Worm (Caenorhabditis elegans) whole organism, L4/young adult: Measurements from ENCODE around the gene F10E9.7.

Experiments used
- W03F9.2 ChIP-seq: fragments of 150-350 bp; optimal IDR thresholded peaks from 2 replicates; lab custom pipeline; 2014; ENCODE audit warnings: missing biosample characterization, missing genetic modification characterization
- dao-5 ChIP-seq: sonication (generic microtip); optimal IDR thresholded peaks from 2 replicates; lab custom pipeline; 2016; ENCODE audit warnings: missing genotype, missing genetic modification characterization, moderate library complexity, missing compliant biosample characterization
- him-1 ChIP-seq: sonication (generic microtip); optimal IDR thresholded peaks from 2 replicates; lab custom pipeline; 2016; ENCODE audit warnings: missing genotype, missing genetic modification reagents, missing genetic modification characterization, missing compliant biosample characterization

F10E9.7 gene

DNA sequence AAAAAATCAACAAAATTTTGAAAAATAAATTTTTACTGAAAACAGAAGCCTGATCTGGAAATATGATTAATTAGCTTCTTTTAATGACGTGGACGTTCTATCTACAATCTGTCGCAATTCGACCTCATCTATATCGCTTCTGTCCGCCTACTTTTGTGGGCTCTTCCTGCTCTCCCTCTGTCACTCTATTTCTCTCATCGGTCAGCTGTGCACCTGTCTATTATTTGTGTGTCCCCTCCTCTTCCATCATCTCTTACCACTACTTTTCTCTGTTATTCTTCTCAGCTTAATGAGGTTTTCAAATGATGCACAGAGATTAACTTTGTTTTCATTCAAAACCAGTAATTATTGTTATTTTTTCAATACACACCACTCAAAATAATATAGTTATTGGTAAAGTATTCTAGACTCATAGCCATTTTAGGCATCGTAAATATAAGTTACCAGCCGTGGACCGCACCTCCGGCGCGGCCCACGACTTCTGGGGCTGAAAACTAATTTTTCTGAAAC, 8.1 kb downstream of the F10E9.7 start:
- TF ChIP-seq W03F9.2 (no peak), him-1 (no peak), dao-5 (tag; lab: Kevin White, UChicago) (no peak)

DNA sequence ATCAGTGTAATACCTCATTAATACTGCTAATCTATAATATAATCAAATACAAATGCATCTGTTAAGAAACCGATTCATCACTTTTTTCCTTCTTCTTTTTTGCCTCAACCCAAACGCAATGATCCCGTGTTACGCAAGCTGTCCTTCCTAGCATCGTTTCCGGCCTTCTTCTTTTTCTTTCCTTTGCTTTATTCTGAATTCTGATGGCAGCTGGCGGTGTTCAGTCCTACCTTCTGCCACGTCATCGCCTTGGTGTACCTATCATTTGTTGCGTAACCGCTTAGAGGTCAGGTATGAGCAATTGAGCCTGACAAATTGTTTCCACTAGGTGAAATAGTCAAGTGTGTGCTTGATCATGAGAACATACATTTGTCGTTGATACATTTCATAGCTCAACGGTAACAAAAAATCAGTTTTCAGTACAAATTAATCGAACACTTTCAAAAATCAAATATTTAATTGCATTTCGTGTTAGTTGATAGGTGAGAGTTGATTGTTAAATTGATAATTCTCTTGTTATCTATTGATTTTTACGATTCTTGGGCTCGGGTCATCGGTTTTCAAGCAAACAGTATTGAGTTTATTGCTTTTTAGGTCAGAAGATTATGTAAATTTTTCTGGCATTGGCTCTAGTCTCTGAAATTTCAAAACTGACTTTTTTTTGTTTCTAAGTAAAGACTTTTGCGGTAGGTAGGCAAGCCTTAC, 8.9 kb downstream of the F10E9.7 start:
- TF ChIP-seq W03F9.2: no peak
- TF ChIP-seq him-1: no peak
- no peak for TF ChIP-seq dao-5 (tag; lab: Kevin White, UChicago)

DNA sequence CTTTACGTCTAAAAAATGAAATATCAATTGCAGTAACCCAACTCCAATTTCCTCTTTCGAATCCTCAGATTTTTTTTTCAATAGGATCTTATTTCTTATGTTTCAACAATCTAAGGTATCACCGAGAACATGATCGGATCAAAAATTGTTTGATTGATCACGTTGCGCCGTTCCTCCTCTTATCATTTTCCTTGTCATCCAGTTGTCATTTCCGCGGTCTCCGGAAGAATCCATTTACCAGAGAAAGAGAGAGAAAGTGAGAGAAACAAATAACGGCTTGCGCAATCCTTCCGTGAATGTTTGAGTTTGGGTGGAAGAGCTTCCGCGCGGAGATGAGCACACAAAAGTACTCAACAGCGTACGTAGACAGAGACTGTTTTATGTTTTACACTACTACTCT, 14.0 kb downstream of the F10E9.7 start:
- no peak for TF ChIP-seq W03F9.2
- TF ChIP-seq dao-5 (tag; lab: Kevin White, UChicago): no peak
- no peak for TF ChIP-seq him-1

DNA sequence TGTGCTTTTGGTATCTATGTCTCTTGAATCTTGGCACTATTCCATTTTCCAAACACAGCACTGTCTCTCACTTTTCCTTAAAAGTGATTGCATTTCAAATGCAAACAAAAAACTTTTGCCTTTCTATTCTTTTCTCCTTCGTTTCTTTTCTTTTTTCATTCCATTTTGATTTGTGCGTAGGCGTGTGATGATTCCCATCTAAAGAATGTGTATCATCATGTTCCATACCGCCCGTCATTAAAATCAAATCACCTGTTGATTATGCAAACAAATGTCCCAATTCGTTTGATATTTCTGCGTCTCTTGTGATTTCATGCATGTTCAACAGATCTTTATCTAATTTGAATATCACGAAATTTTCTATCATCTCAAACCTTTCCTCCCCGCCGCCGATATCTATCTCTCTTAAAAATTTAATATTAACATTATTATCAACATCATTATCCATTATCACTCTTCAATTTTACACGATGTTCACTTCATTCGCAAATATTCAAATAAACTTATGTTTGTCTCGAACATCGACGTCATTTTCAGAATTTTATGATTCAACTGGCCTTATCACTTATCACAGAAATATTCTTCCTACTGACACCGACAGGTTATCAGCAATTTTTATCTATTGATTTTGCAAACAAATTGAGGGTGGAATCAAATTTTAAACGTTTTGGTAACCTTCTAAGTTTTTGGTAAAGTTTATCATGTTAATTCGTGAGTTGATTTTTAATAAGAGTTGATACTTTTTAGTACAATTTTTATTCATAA, 15.8 kb downstream of the F10E9.7 start:
- TF ChIP-seq W03F9.2: no peak
- TF ChIP-seq him-1: no peak
- TF ChIP-seq dao-5 (tag; lab: Kevin White, UChicago): no peak

DNA sequence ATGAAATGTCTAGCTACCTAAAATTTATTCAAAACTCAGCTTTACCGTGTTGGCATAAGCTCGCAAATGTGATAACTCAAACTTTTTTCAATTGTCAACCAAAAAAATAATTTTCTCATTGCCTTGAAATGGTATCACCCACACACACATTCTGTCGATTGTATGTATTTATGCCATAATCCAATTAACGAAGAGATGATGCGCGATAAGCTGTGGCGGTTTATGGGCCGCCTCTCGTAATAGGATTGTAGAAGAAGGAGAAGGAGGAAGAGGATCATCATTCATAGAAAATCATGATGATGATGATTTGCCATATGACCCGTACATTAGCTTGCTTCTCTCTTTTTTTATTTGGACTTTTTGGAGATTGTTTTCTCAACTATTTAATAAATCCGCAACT, 18.1 kb downstream of the F10E9.7 start:
- TF ChIP-seq dao-5 (tag; lab: Kevin White, UChicago): no peak
- no peak for TF ChIP-seq him-1
- TF ChIP-seq W03F9.2: no peak

DNA sequence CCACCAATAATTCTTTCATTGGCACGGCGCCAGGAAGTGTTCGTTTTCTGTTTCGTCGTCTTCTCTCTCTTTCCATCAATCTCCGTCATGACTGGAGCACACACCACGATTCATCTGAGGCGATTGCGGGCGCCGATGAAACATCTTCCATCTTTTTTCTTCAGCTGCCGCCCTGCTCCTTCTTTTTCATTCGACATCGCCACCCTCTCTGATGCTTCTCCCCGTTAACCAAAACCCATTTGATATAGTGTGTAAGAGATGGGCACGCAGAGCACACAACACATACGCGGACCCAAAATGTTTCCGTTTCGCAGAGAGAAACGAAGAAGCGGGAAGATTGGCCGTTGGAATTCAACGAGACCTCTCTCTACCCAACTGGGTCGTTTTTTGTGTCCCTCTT, 19.7 kb downstream of the F10E9.7 start:
- no peak for TF ChIP-seq W03F9.2
- no peak for TF ChIP-seq him-1
- TF ChIP-seq dao-5 (tag; lab: Kevin White, UChicago): no peak

DNA sequence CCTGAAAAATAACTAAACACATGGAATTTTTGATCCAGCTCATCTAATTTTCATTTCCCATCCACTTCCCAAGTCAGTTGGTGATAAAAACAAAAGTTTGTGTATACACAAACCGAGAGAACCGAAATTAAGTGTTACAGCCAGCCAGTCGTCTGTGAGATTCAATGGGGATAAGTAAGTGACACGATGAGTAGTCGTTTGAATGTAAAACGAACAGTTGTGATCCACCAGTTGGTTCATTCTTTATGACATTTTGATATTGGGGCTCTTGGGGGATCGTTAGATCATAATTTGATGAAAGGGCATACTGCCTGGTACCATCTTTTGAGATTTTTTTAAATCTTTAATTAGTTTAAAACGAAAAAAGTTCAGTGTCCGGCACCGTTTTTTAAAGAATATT, 20.4 kb downstream of the F10E9.7 start:
- TF ChIP-seq dao-5 (tag; lab: Kevin White, UChicago) (no peak), W03F9.2 (no peak), him-1 (no peak)

DNA sequence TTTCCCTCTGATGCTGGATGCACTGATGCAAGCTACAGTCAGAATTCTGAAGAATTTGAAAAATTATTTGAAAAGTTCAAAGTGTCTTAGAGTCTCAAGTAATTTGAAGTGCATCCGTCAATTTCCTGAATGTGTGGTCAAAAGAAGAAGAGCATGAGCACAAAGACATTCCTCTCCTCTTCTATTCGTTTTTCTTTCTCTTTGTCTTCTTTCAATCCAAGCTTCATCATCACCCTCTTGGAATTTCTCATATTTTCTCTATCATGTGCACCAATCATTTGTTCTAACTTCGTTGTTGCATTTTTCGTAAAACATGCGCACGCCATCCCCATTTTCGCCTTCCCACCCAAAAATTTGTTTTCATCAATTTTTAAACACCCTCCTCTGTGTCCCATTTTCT, 21.2 kb downstream of the F10E9.7 start:
- TF ChIP-seq dao-5 (tag; lab: Kevin White, UChicago) (no peak), him-1 (no peak)

DNA sequence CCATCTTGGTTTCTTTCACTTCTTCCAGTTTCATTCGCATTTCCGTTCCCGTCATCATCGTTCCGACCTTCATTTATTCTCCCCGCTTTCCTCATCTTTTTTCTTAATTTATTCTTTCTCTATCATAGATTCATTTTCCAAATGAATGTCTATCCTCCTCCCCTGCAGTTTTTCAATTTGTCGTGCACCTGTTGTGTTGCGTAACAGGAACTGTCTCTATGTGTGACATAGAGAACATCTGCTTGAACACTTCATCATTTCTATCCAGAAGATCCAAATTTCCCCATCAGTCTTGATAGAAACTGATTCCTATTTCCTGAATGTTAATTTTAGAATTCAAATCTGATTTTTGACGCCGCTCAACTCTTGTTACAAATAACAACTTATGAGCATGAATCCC, 23.7 kb downstream of the F10E9.7 start:
- no peak for TF ChIP-seq him-1
- no peak for TF ChIP-seq W03F9.2
- TF ChIP-seq dao-5 (tag; lab: Kevin White, UChicago): no peak

DNA sequence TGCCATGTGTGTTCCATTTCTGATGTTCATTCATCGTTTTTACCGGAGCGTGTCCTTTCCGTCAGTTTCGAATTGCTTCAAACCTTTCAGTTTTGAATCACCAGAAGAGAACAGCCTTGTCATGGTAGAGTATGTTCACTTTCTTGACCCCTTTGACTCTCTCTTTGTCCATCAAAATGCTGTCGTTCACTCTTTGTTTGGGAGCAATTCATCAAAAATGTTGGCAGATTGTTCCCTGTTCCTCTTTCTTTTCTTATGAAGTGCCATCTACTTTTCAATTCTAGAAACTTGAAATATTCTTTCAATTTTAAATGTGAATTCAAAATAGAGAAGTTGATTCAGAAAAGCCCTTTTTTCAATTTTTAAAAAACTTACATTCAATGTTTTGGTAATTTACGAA, 25.9 kb downstream of the F10E9.7 start:
- TF ChIP-seq dao-5 (tag; lab: Kevin White, UChicago) (no peak), him-1 (no peak), W03F9.2 (no peak)

DNA sequence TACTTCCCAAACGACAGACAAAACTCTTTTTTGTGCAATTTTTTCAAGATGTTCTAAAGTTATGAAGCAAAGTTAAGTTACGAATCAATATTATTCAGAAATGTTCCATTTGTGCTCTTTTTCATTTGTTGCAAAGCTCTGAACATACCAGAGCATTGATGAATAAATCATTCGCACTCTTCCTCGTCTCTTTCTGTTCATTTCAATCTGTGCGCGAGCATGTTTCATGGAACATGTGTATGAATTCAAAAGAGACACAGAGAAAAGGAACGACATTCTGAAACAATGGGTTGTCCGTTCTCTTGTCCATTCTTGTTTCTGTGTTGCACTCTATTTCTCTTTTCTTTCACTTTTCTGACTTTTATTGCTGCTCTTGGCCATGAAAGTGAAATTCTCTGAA, 26.9 kb downstream of the F10E9.7 start:
- no peak for TF ChIP-seq W03F9.2
- no peak for TF ChIP-seq dao-5 (tag; lab: Kevin White, UChicago)
- TF ChIP-seq him-1: no peak

DNA sequence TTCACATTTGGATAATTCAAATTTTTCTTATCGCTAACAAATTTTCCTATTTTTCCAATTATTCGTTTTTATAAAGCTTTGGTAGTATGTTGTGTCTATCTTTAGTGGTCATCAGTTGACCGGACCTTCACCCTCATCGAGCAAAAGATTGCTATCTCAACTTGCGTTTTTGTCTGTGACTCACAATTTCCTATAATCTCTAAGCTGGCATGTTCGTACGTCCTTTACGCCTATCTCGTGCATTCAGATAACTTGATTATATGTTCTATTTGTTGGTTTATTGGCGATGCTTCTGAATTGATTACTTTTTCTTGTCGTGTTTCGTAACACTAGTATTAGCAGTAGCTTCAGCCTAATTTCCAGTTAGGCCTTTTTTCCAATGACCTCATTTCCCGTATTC, 27.7 kb downstream of the F10E9.7 start:
- TF ChIP-seq him-1 (no peak), dao-5 (tag; lab: Kevin White, UChicago) (no peak), W03F9.2 (no peak)

DNA sequence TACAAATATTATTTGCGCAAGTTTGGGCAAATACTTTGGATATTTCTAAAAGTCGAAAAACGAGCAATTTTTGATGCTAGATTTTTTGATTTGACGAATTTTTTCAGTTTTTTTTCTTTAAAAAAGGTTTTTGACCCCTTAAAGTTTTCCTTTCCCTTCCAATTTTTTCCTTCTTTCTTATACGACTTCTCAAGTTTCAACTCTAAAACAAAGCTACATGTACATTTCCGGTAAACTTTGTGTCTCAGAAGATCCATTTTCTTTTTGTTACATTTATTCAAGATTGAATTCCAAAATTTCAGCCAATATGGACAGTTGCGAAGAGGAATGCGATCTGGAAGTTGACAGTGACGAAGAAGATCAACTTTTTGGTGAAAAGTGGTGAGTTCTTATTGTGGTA, 28.4 kb downstream of the F10E9.7 start, which contains the start of gene mig-10:
mig-10 (plus strand) TSS at position 301 of the 400 bp plus-strand sequence.
- no peak for TF ChIP-seq W03F9.2
- no peak for TF ChIP-seq him-1
- no peak for TF ChIP-seq dao-5 (tag; lab: Kevin White, UChicago)

DNA sequence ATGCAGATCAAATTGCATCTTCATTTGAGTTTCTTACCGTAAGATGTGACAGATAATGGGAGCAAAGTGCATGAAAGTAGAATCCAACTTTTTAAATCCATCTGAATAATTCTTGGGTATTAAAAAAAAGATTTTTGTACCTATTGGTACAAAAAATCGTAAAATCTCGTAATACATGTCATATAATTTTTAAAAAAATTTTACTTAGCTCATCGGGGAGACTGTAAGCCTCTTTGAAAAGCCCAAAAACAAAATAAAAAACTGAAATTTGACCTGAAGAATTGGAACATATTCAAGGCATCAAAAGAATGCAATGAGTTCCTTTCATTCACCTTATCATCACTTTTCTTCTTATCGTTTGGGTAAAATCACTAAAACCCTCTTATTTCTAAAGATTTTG, 31.4 kb downstream of the F10E9.7 start, which contains the start of gene clec-160:
clec-160 (minus strand) TSS at position 101 of the 400 bp plus-strand sequence.
- no peak for TF ChIP-seq W03F9.2
- no peak for TF ChIP-seq dao-5 (tag; lab: Kevin White, UChicago)
- TF ChIP-seq him-1: no peak

DNA sequence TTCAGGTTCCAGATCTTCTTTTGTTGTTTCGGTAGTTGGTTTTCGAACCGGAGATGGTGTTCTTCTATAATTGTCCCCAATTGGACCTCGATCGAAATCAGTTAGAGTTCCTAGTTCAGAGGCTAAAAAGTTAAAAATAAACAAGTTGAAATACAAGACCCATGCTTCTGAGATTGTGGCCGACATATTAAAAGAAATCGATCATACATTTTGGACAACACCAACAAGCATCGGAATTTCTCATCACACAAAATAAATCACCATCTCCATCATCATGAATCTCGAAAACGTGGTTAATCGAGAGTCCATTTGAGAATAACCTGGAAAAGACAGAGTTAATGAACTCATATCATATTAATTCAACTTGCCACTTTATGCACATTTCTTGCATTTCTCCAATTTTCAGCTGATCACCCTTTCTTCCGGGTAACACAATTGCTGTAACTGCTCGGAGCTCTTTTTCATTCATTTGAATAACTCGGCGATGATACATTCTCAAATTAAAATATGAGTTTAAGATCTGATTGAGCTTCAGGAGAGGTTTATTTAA, 35.5 kb downstream of the F10E9.7 start, which contains the start of the genes mps-4 and F09G8.10:
mps-4 (minus strand) TSS at position 101 of the 550 bp plus-strand sequence.
F09G8.10 (minus strand) TSS at position 500 of the 550 bp plus-strand sequence.
- TF ChIP-seq him-1 (no peak), dao-5 (tag; lab: Kevin White, UChicago) (no peak), W03F9.2 (no peak)
